Worm (Caenorhabditis elegans) whole organism, L1 larva: ENCODE results near the gene F41F3.9.

ENCODE experiments used
- ama-1 ChIP-seq: fragments of 150-350 bp; optimal IDR thresholded peaks from 2 replicates; lab custom pipeline; 2014
- ceh-82 ChIP-seq, 3 experiments: fragments of 150-350 bp in 1 of 3; sonication (generic microtip) in 2 of 3; optimal IDR thresholded peaks; 2 replicates each; lab custom pipeline; 2014 to 2017; ENCODE audit warnings: missing biosample characterization in 3 of 3, missing genetic modification characterization in 3 of 3
- egl-27 ChIP-seq, 2 experiments: fragments of 150-350 bp in 1 of 2; sonication (generic microtip); optimal IDR thresholded peaks; 3 replicates each; lab custom pipeline; 2017 to 2018; ENCODE audit warnings: missing biosample characterization in 2 of 2, missing genetic modification characterization in 2 of 2, missing genetic modification reagents in 2 of 2
- jun-1 ChIP-seq: fragments of 150-350 bp; optimal IDR thresholded peaks from 2 replicates; lab custom pipeline; 2014; ENCODE audit warnings: missing biosample characterization, missing genetic modification reagents, missing genetic modification characterization
- lin-14 ChIP-seq: fragments of 200-800 bp; sonication (Bioruptor generic); optimal IDR thresholded peaks from 2 replicates; lab custom pipeline; 2018; ENCODE audit warnings: mild to moderate bottlenecking, missing genetic modification characterization, moderate library complexity, missing compliant biosample characterization
- nhr-71 ChIP-seq: sonication (generic microtip); optimal IDR thresholded peaks from 2 replicates; lab custom pipeline; 2016; ENCODE audit warnings: mild to moderate bottlenecking, missing genetic modification characterization, moderate library complexity, missing compliant biosample characterization
- nhr-76 ChIP-seq: sonication (generic microtip); optimal IDR thresholded peaks from 2 replicates; lab custom pipeline; 2017; ENCODE audit warnings: missing biosample characterization, missing genetic modification characterization
- pag-3 ChIP-seq: sonication (generic microtip); optimal IDR thresholded peaks from 2 replicates; lab custom pipeline; 2017; ENCODE audit warnings: missing genetic modification characterization, mild to moderate bottlenecking, missing compliant biosample characterization, antibody characterized with exemption, borderline replicate concordance; ENCODE audit not compliant: insufficient read depth
- pqm-1 ChIP-seq: sonication (generic microtip); optimal IDR thresholded peaks from 3 replicates; lab custom pipeline; 2017; ENCODE audit warnings: missing biosample characterization, missing genetic modification characterization
- unc-98 ChIP-seq: fragments of 200-800 bp; sonication (Bioruptor generic); IDR thresholded peaks from 2 replicates; pipeline ENCODE4 v1.3.6; 2022; ENCODE audit warnings: missing genetic modification characterization, missing compliant biosample characterization
- ztf-11 ChIP-seq, 2 experiments: sonication (generic microtip); optimal IDR thresholded peaks; 2 replicates each; lab custom pipeline; 2016 to 2017; ENCODE audit warnings: missing genetic modification characterization in 2 of 2, missing biosample characterization in 1 of 2, missing compliant biosample characterization in 1 of 2

DNA sequence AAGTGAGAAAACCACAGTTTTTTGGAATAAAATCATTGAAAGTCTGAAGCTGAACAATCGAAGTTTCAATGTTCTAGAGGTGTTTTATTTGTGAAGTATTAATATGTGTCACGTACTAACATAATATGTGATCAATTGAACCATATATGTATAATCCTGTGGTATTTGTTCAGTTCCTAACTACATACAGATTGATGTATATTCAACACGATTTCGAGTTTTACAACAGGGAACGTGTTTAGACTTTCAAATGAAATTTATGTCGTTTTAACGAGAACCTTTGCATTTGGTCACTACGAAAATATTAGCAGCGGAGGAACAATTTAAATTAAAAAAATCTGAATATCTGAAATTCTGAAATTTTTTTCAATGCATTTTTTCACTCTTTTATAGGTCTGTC lies 19.2 kb downstream of the F41F3.9 start, which contains the start of gene K03B4.8:
- no peak for TF ChIP-seq pqm-1 (tag; lab: Kevin White, UChicago)
- no peak for TF ChIP-seq egl-27 (tag; optimal IDR thresholded peaks at IDR 0.05; lab: Kevin White, UChicago)
- no peak for TF ChIP-seq ama-1 (lab: Kevin White, UChicago)
- TF ChIP-seq nhr-76 (tag; lab: Kevin White, UChicago) = no peak
- no peak for TF ChIP-seq pag-3 (tag; lab: Kevin White, UChicago)
- TF ChIP-seq unc-98 (GFP tag; lab: Robert Waterston, UW) = no peak
- TF ChIP-seq jun-1 (tag; lab: Kevin White, UChicago) = no peak
- no peak for TF ChIP-seq ztf-11 (tag; optimal IDR thresholded peaks at IDR 0.05; lab: Kevin White, UChicago)
- TF ChIP-seq nhr-71 (tag; lab: Kevin White, UChicago) = no peak
- TF ChIP-seq lin-14 = no peak
- no peak for TF ChIP-seq ceh-82 (tag; optimal IDR thresholded peaks at IDR 0.05; lab: Kevin White, UChicago)
